Worm (Caenorhabditis elegans) whole organism, L2 larva: ENCODE data around the gene T22D1.1.

Experiments used
- F13H6.1 ChIP-seq: sonication (generic microtip); optimal IDR thresholded peaks from 2 replicates; lab custom pipeline; 2016; ENCODE audit warnings: missing genetic modification characterization, missing compliant biosample characterization
- ceh-16 ChIP-seq: fragments of 150-350 bp; optimal IDR thresholded peaks from 2 replicates; lab custom pipeline; 2014; ENCODE audit warnings: missing biosample characterization, missing genetic modification characterization
- crh-2 ChIP-seq: sonication (generic microtip); optimal IDR thresholded peaks from 2 replicates; lab custom pipeline; 2017; ENCODE audit warnings: missing biosample characterization, missing genetic modification characterization
- elt-3 ChIP-seq: sonication (generic microtip); optimal IDR thresholded peaks from 2 replicates; lab custom pipeline; 2017; ENCODE audit warnings: missing biosample characterization, missing genetic modification characterization
- fos-1 ChIP-seq: fragments of 150-350 bp; optimal IDR thresholded peaks from 2 replicates; lab custom pipeline; 2014; ENCODE audit warnings: missing biosample characterization, missing genetic modification characterization
- lin-13 ChIP-seq: fragments of 150-350 bp; optimal IDR thresholded peaks from 2 replicates; lab custom pipeline; 2014; ENCODE audit warnings: missing biosample characterization, missing genetic modification reagents, missing genetic modification characterization
- lin-39 ChIP-seq: fragments of 150-350 bp; optimal IDR thresholded peaks from 2 replicates; lab custom pipeline; 2014; ENCODE audit warnings: missing biosample characterization, missing genetic modification reagents, missing genetic modification characterization
- mbf-1 ChIP-seq: sonication (generic microtip); optimal IDR thresholded peaks from 2 replicates; lab custom pipeline; 2017; ENCODE audit warnings: missing biosample characterization, missing genetic modification characterization
- mdl-1 ChIP-seq, 2 experiments: fragments of 150-350 bp in 1 of 2; sonication (generic microtip) in 1 of 2; optimal IDR thresholded peaks; 2 replicates each; lab custom pipeline; 2017; ENCODE audit warnings: missing biosample characterization in 2 of 2, missing genetic modification characterization in 2 of 2
- nhr-10 ChIP-seq: sonication (generic microtip); optimal IDR thresholded peaks from 2 replicates; lab custom pipeline; 2017; ENCODE audit warnings: missing biosample characterization, missing genetic modification characterization
- nhr-11 ChIP-seq: fragments of 150-350 bp; optimal IDR thresholded peaks from 2 replicates; lab custom pipeline; 2014; ENCODE audit warnings: missing biosample characterization, missing genetic modification characterization
- nhr-21 ChIP-seq: fragments of 150-350 bp; optimal IDR thresholded peaks from 2 replicates; lab custom pipeline; 2014; ENCODE audit warnings: missing biosample characterization, missing genetic modification characterization
- sem-4 ChIP-seq: fragments of 150-350 bp; optimal IDR thresholded peaks from 2 replicates; lab custom pipeline; 2014; ENCODE audit warnings: missing biosample characterization, missing genetic modification reagents, missing genetic modification characterization
- unc-39 ChIP-seq: fragments of 150-350 bp; optimal IDR thresholded peaks from 2 replicates; lab custom pipeline; 2014; ENCODE audit warnings: missing biosample characterization, missing genetic modification characterization
- zag-1 ChIP-seq: fragments of 150-350 bp; optimal IDR thresholded peaks from 2 replicates; lab custom pipeline; 2014; ENCODE audit warnings: missing biosample characterization, missing genetic modification characterization
- ztf-11 ChIP-seq: sonication (generic microtip); optimal IDR thresholded peaks from 2 replicates; lab custom pipeline; 2017; ENCODE audit warnings: missing biosample characterization, missing genetic modification characterization

The T22D1.1 gene

DNA sequence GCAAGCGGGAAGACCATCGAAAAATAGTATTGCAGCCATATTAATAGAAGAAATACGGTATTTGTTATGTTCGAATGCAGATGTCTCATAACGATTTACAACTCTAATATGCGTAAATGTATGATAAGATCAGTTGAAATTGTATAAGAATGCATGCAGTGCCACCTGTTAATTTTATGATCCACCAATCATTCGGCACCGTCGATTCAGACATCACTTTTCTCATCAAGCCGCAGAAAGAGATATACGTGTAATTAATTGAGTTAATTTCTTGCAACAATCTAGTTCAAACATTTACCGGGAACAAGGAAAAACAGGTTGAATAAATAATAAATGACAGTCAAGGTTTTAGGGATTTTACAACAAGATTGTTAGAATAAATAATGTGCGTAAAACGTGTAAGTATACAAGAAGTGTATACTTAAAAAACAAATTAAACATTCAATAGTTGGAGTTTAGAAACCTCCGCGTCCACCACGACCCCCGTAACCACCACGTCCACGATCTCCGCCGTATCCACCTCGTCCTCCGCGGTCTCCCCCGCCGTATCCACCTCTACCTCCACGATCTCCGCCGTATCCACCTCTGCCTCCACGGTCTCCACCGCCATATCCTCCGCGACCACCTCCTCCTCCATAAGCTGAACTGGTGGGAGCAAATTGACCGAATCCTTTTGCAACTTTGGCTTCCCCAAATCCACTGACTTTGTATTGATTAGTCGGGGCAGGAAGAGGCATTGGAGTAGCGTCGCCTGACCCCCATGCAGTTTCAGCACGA lies 51.2 kb downstream of the T22D1.1 start:
- TF ChIP-seq nhr-10 (tag; lab: Kevin White, UChicago) (no peak), F13H6.1 (tag; lab: Kevin White, UChicago) (no peak), mdl-1 (tag; optimal IDR thresholded peaks at IDR 0.05; lab: Kevin White, UChicago) (no peak), fos-1 (tag; lab: Kevin White, UChicago) (no peak), zag-1 (no peak), unc-39 (tag; lab: Kevin White, UChicago) (no peak), elt-3 (no peak), crh-2 (tag; lab: Kevin White, UChicago) (no peak), ztf-11 (no peak), ceh-16 (tag; lab: Kevin White, UChicago) (no peak), sem-4 (tag; lab: Kevin White, UChicago) (no peak), lin-39 (tag; lab: Kevin White, UChicago) (no peak), nhr-11 (no peak), lin-13 (GFP tag; lab: Kevin White, UChicago) (no peak), mbf-1 (tag; lab: Kevin White, UChicago) (no peak), nhr-21 (tag; lab: Kevin White, UChicago) (no peak)
